Fruit fly (Drosophila melanogaster) whole organism, embryonic: ENCODE measurements around the gene Pnn.
A peak's percentile ranks its signal among the peaks of the same experiment; 100 is the strongest.

ENCODE experiments used
- Adf1 ChIP-seq: fragments of 200-800 bp; sonication (Bioruptor generic); IDR thresholded peaks from 2 replicates; pipeline ENCODE4 v1.3.6; 2022; ENCODE audit warnings: missing biosample characterization, missing genetic modification characterization
- Atf-2 ChIP-seq: fragments of 200-800 bp; sonication (Bioruptor generic); optimal IDR thresholded peaks from 2 replicates; lab custom pipeline; 2016; ENCODE audit warnings: missing biosample characterization, missing genetic modification characterization
- CG1024 ChIP-seq: fragments of 200-800 bp; sonication (Bioruptor generic); IDR thresholded peaks from 2 replicates; pipeline ENCODE4 v1.3.6; 2022; ENCODE audit warnings: missing biosample characterization, missing genetic modification characterization
- CG10462 ChIP-seq: fragments of 200-800 bp; sonication (Bioruptor generic); optimal IDR thresholded peaks from 2 replicates; lab custom pipeline; 2016; ENCODE audit warnings: missing biosample characterization, missing genetic modification characterization
- CG10654 ChIP-seq: fragments of 200-800 bp; sonication (Bioruptor generic); optimal IDR thresholded peaks from 2 replicates; lab custom pipeline; 2016; ENCODE audit warnings: missing biosample characterization, missing genetic modification characterization
- CG12299 ChIP-seq: fragments of 200-800 bp; sonication (Bioruptor generic); optimal IDR thresholded peaks from 2 replicates; lab custom pipeline; 2018; ENCODE audit warnings: missing biosample characterization, mild to moderate bottlenecking, missing genetic modification characterization
- CG12391 ChIP-seq: fragments of 200-800 bp; sonication (Bioruptor generic); optimal IDR thresholded peaks from 3 replicates; lab custom pipeline; 2018; ENCODE audit warnings: missing biosample characterization, mild to moderate bottlenecking, missing genetic modification characterization, moderate library complexity
- CG13894 ChIP-seq: fragments of 200-800 bp; sonication (Bioruptor generic); optimal IDR thresholded peaks from 3 replicates; lab custom pipeline; 2018; ENCODE audit warnings: missing biosample characterization, mild to moderate bottlenecking, missing genetic modification characterization, moderate library complexity
- CG14667 ChIP-seq: fragments of 200-800 bp; sonication (Bioruptor generic); IDR thresholded peaks from 2 replicates; pipeline ENCODE4 v1.3.6; 2022; ENCODE audit warnings: missing biosample characterization, missing genetic modification characterization
- CG14965 ChIP-seq: fragments of 200-800 bp; sonication (Bioruptor generic); optimal IDR thresholded peaks from 2 replicates; lab custom pipeline; 2016; ENCODE audit warnings: missing biosample characterization, missing genetic modification characterization, borderline replicate concordance
- CG1603 ChIP-seq: fragments of 200-800 bp; sonication (Bioruptor generic); optimal IDR thresholded peaks from 2 replicates; lab custom pipeline; 2019; ENCODE audit warnings: missing biosample characterization, mild to moderate bottlenecking, missing genetic modification characterization, moderate library complexity
- CG16779 ChIP-seq: fragments of 200-800 bp; sonication (Bioruptor generic); IDR thresholded peaks from 2 replicates; pipeline ENCODE4 v1.3.6; 2022; ENCODE audit warnings: missing biosample characterization, missing genetic modification characterization
- CG17385 ChIP-seq: fragments of 200-800 bp; sonication (Bioruptor generic); optimal IDR thresholded peaks from 3 replicates; lab custom pipeline; 2018; ENCODE audit warnings: missing biosample characterization, mild to moderate bottlenecking, missing genetic modification characterization
- CG2202 ChIP-seq: fragments of 200-800 bp; sonication (Bioruptor generic); optimal IDR thresholded peaks from 2 replicates; lab custom pipeline; 2018; ENCODE audit warnings: missing biosample characterization, mild to moderate bottlenecking, missing genetic modification characterization
- CG31388 ChIP-seq: fragments of 200-800 bp; sonication (Bioruptor generic); optimal IDR thresholded peaks from 2 replicates; lab custom pipeline; 2016; ENCODE audit warnings: missing biosample characterization, missing genetic modification characterization
- CG33213 ChIP-seq: fragments of 200-800 bp; sonication (Bioruptor generic); optimal IDR thresholded peaks from 3 replicates; lab custom pipeline; 2016; ENCODE audit warnings: missing biosample characterization, missing genetic modification characterization
- CG4360 ChIP-seq: fragments of 200-800 bp; sonication (Bioruptor generic); IDR thresholded peaks from 2 replicates; pipeline ENCODE4 v1.3.6; 2022; ENCODE audit warnings: missing biosample characterization, missing genetic modification characterization
- CG7271 ChIP-seq: fragments of 200-800 bp; sonication (Bioruptor generic); optimal IDR thresholded peaks from 2 replicates; lab custom pipeline; 2018; ENCODE audit warnings: missing biosample characterization, mild to moderate bottlenecking, missing genetic modification characterization, moderate library complexity
- CG8359 ChIP-seq: fragments of 200-800 bp; sonication (Bioruptor generic); optimal IDR thresholded peaks from 2 replicates; lab custom pipeline; 2017; ENCODE audit warnings: missing biosample characterization, mild to moderate bottlenecking, missing genetic modification characterization, borderline replicate concordance
- CG8924 ChIP-seq: fragments of 200-800 bp; optimal IDR thresholded peaks from 3 replicates; lab custom pipeline; 2019; ENCODE audit warnings: missing biosample characterization, mild to moderate bottlenecking, missing genetic modification characterization, moderate library complexity
- CG9727 ChIP-seq: fragments of 200-800 bp; sonication (Bioruptor generic); optimal IDR thresholded peaks from 3 replicates; lab custom pipeline; 2017; ENCODE audit warnings: missing biosample characterization, mild to moderate bottlenecking, missing genetic modification characterization
- CG9817 ChIP-seq: fragments of 200-800 bp; sonication (Bioruptor generic); optimal IDR thresholded peaks from 2 replicates; lab custom pipeline; 2018; ENCODE audit warnings: missing biosample characterization, mild to moderate bottlenecking, missing genetic modification characterization, moderate library complexity
- E2f1 ChIP-seq: fragments of 200-800 bp; sonication (Bioruptor generic); IDR thresholded peaks from 2 replicates; pipeline ENCODE4 v1.3.6; 2022; ENCODE audit warnings: missing biosample characterization, missing genetic modification characterization
- Ets97D ChIP-seq: fragments of 200-800 bp; sonication (Bioruptor generic); optimal IDR thresholded peaks from 3 replicates; lab custom pipeline; 2016; ENCODE audit warnings: missing biosample characterization, missing genetic modification characterization
- H15 ChIP-seq: fragments of 200-800 bp; sonication (Bioruptor generic); IDR thresholded peaks from 3 replicates; pipeline ENCODE4 v1.3.6; 2022; ENCODE audit warnings: missing biosample characterization, missing genetic modification characterization
- HLH4C ChIP-seq: fragments of 200-800 bp; sonication (Bioruptor generic); IDR thresholded peaks from 3 replicates; pipeline ENCODE4 v1.3.6; 2022; ENCODE audit warnings: missing biosample characterization, missing genetic modification characterization; ENCODE audit not compliant: partially characterized antibody
- Mad ChIP-seq: fragments of 200-800 bp; sonication (Bioruptor generic); optimal IDR thresholded peaks from 2 replicates; lab custom pipeline; 2016; ENCODE audit warnings: missing biosample characterization, missing genetic modification characterization
- Optix ChIP-seq: fragments of 200-800 bp; sonication (Bioruptor generic); IDR thresholded peaks from 3 replicates; pipeline ENCODE4 v1.3.6; 2022; ENCODE audit warnings: missing biosample characterization, missing genetic modification characterization
- Ptx1 ChIP-seq: fragments of 200-800 bp; sonication (Bioruptor generic); IDR thresholded peaks from 2 replicates; pipeline ENCODE4 v1.3.6; 2022; ENCODE audit warnings: missing biosample characterization, missing genetic modification characterization
- Sin3A ChIP-seq: fragments of >200 bp; optimal IDR thresholded peaks from 2 replicates; lab custom pipeline; 2018
- Sry-β ChIP-seq: fragments of 200-800 bp; sonication (Bioruptor generic); optimal IDR thresholded peaks from 2 replicates; lab custom pipeline; 2018; ENCODE audit warnings: missing biosample characterization, mild to moderate bottlenecking, missing genetic modification characterization, moderate library complexity
- btn ChIP-seq: fragments of 200-800 bp; sonication (Bioruptor generic); optimal IDR thresholded peaks from 2 replicates; lab custom pipeline; 2016; ENCODE audit warnings: missing biosample characterization, missing genetic modification characterization
- en ChIP-seq: fragments of 200-800 bp; sonication (Bioruptor generic); optimal IDR thresholded peaks from 2 replicates; lab custom pipeline; 2016; ENCODE audit warnings: missing biosample characterization, missing genetic modification characterization
- esg ChIP-seq: fragments of 200-800 bp; sonication (Bioruptor generic); conservative IDR thresholded peaks from 2 replicates; pipeline ENCODE4 v1.3.6; 2022; ENCODE audit warnings: missing biosample characterization, missing genetic modification characterization
- ewg ChIP-seq: fragments of 200-800 bp; sonication (Bioruptor generic); optimal IDR thresholded peaks from 3 replicates; lab custom pipeline; 2017; ENCODE audit warnings: mild to moderate bottlenecking, missing biosample characterization, missing genetic modification reagents, missing genetic modification characterization
- fd102C ChIP-seq: fragments of 200-800 bp; sonication (Bioruptor generic); optimal IDR thresholded peaks from 2 replicates; lab custom pipeline; 2018; ENCODE audit warnings: missing biosample characterization, mild to moderate bottlenecking, missing genetic modification characterization, moderate library complexity
- fru ChIP-seq: fragments of >200 bp; optimal IDR thresholded peaks from 2 replicates; lab custom pipeline; 2017
- fu2 ChIP-seq: fragments of 200-800 bp; sonication (Bioruptor generic); optimal IDR thresholded peaks from 2 replicates; lab custom pipeline; 2016; ENCODE audit warnings: missing biosample characterization, missing genetic modification characterization
- grn ChIP-seq: fragments of 200-800 bp; sonication (Bioruptor generic); optimal IDR thresholded peaks from 3 replicates; lab custom pipeline; 2017; ENCODE audit warnings: missing biosample characterization, missing genetic modification characterization
- gro ChIP-seq: fragments of 200-800 bp; sonication (Bioruptor generic); optimal IDR thresholded peaks from 2 replicates; lab custom pipeline; 2016; ENCODE audit warnings: missing biosample characterization, missing genetic modification characterization
- her ChIP-seq: fragments of 200-800 bp; sonication (Bioruptor generic); optimal IDR thresholded peaks from 2 replicates; lab custom pipeline; 2016; ENCODE audit warnings: missing biosample characterization, missing genetic modification characterization
- kay ChIP-seq: fragments of 200-800 bp; sonication (Bioruptor generic); optimal IDR thresholded peaks from 2 replicates; lab custom pipeline; 2016; ENCODE audit warnings: missing biosample characterization, missing genetic modification characterization
- mam ChIP-seq: fragments of 200-800 bp; sonication (Bioruptor generic); optimal IDR thresholded peaks from 3 replicates; lab custom pipeline; 2016; ENCODE audit warnings: missing biosample characterization, missing genetic modification characterization
- p53 ChIP-seq: fragments of 200-800 bp; sonication (Bioruptor generic); optimal IDR thresholded peaks from 2 replicates; lab custom pipeline; 2016; ENCODE audit warnings: missing biosample characterization, missing genetic modification characterization
- rib ChIP-seq: fragments of 200-800 bp; sonication (Bioruptor generic); IDR thresholded peaks from 2 replicates; pipeline ENCODE4 v1.3.6; 2022; ENCODE audit warnings: missing biosample characterization, missing genetic modification characterization
- sens-2 ChIP-seq: fragments of 200-800 bp; sonication (Bioruptor generic); IDR thresholded peaks from 2 replicates; pipeline ENCODE4 v1.3.6; 2022; ENCODE audit warnings: missing biosample characterization, missing genetic modification characterization
- tin ChIP-seq: fragments of 200-800 bp; sonication (Bioruptor generic); optimal IDR thresholded peaks from 3 replicates; lab custom pipeline; 2016; ENCODE audit warnings: missing biosample characterization, missing genetic modification characterization
- tx ChIP-seq: fragments of 200-800 bp; sonication (Bioruptor generic); optimal IDR thresholded peaks from 2 replicates; lab custom pipeline; 2016; ENCODE audit warnings: missing biosample characterization, missing genetic modification characterization
- vfl ChIP-seq: fragments of 200-800 bp; sonication (Bioruptor generic); optimal IDR thresholded peaks from 2 replicates; lab custom pipeline; 2016; ENCODE audit warnings: missing biosample characterization, missing genetic modification characterization
- wor ChIP-seq: fragments of 200-800 bp; sonication (Bioruptor generic); IDR thresholded peaks from 2 replicates; pipeline ENCODE4 v1.3.6; 2022; ENCODE audit warnings: missing biosample characterization, missing genetic modification characterization
- zf30C ChIP-seq: fragments of 200-800 bp; sonication (Bioruptor generic); optimal IDR thresholded peaks from 3 replicates; lab custom pipeline; 2018; ENCODE audit warnings: missing biosample characterization, mild to moderate bottlenecking, missing genetic modification characterization
- zfh1 ChIP-seq: fragments of 200-800 bp; sonication (Bioruptor generic); IDR thresholded peaks from 3 replicates; pipeline ENCODE4 v1.3.6; 2022; ENCODE audit warnings: missing biosample characterization, missing genetic modification characterization

Pnn gene

dm6 chr3R:9777941-9778360, 37.3 kb downstream of the Pnn start, which contains the start of gene RpS29 (continued):
- no peak for TF ChIP-seq wor (GFP tag; lab: Robert Waterston, UW)
- TF ChIP-seq Ets97D (GFP tag; lab: Kevin White, UChicago) = peak; percentile 98
- TF ChIP-seq E2f1 (GFP tag; lab: Robert Waterston, UW) = peak; percentile 60
- peak; percentile 52; the same call in 1 of the 2 replicates for TF ChIP-seq rib
- peak; percentile 58 for TF ChIP-seq CG8924 (tag; lab: Kevin White, UChicago)
- TF ChIP-seq tx (GFP tag; lab: Kevin White, UChicago) = peak; percentile 80
- TF ChIP-seq Mad = peak; percentile 85
- peak; percentile 21 for TF ChIP-seq CG14965 (GFP tag; lab: Kevin White, UChicago)
- TF ChIP-seq Optix = peak; percentile 46; the same call in 1 of the 3 replicates
- TF ChIP-seq Sry-β (GFP tag; lab: Kevin White, UChicago) = peak; percentile 53
- peak; percentile 61 for TF ChIP-seq grn (GFP tag; lab: Kevin White, UChicago)
- TF ChIP-seq Adf1 = peak; percentile 74
- no peak for TF ChIP-seq fd102C (GFP tag; lab: Kevin White, UChicago)
- peak; percentile 83 for TF ChIP-seq p53 (GFP tag; lab: Kevin White, UChicago)
- TF ChIP-seq her (GFP tag; lab: Kevin White, UChicago) = peak; percentile 89
- peak; percentile 97 for TF ChIP-seq CG1603 (tag; lab: Kevin White, UChicago)
- TF ChIP-seq HLH4C (GFP tag; lab: Robert Waterston, UW) = peak; percentile 82
- TF ChIP-seq Atf-2 (GFP tag; lab: Kevin White, UChicago) = peak; percentile 30
- peak; percentile 68; the same call in 1 of the 3 replicates for TF ChIP-seq H15
- TF ChIP-seq CG12391 (tag; lab: Kevin White, UChicago) = peak; percentile 84
- peak; percentile 32 for TF ChIP-seq kay (GFP tag; lab: Kevin White, UChicago)
- TF ChIP-seq fru = no peak
- TF ChIP-seq CG2202 (tag; lab: Kevin White, UChicago) = peak; percentile 47
- TF ChIP-seq vfl (GFP tag; lab: Kevin White, UChicago) = peak; percentile 79
- peak; percentile 92 for TF ChIP-seq gro (GFP tag; lab: Kevin White, UChicago)
- TF ChIP-seq CG1024 (GFP tag; lab: Robert Waterston, UW) = peak; percentile 64
- peak; percentile 74 for TF ChIP-seq tin
- peak; percentile 31; the same call in 1 of the 2 replicates for TF ChIP-seq esg (GFP tag; lab: Robert Waterston, UW)
- TF ChIP-seq CG10654 (GFP tag; lab: Kevin White, UChicago) = peak; percentile 82
- peak; percentile 57 for TF ChIP-seq ewg (GFP tag; lab: Kevin White, UChicago)
- peak; percentile 91 for TF ChIP-seq CG13894 (tag; lab: Kevin White, UChicago)
- TF ChIP-seq mam (GFP tag; lab: Kevin White, UChicago) = peak; percentile 92
- no peak for TF ChIP-seq CG4360 (GFP tag; lab: Robert Waterston, UW)
- TF ChIP-seq zfh1 (GFP tag; lab: Robert Waterston, UW) = peak; percentile 84
- TF ChIP-seq Ptx1 (GFP tag; lab: Robert Waterston, UW) = peak; percentile 79
- peak; percentile 83 for TF ChIP-seq CG9817 (tag; lab: Kevin White, UChicago)
- peak; percentile 94 for TF ChIP-seq CG33213 (GFP tag; lab: Kevin White, UChicago)
- no peak for TF ChIP-seq btn
- peak; percentile 54; the same call in 1 of the 2 replicates for TF ChIP-seq CG14667 (GFP tag; lab: Robert Waterston, UW)
- peak; percentile 57 for TF ChIP-seq zf30C (GFP tag; lab: Kevin White, UChicago)
- TF ChIP-seq CG7271 = peak; percentile 60
- peak; percentile 67 for TF ChIP-seq CG16779 (GFP tag; lab: Robert Waterston, UW)
- TF ChIP-seq sens-2 = no peak; the same call in 1 of the 2 replicates
- peak; percentile 70 for TF ChIP-seq CG9727
- peak; percentile 59 for TF ChIP-seq en (GFP tag; lab: Kevin White, UChicago)
- no peak for TF ChIP-seq CG10462 (GFP tag; lab: Kevin White, UChicago)
- peak; percentile 66 for TF ChIP-seq CG12299 (tag; lab: Kevin White, UChicago)
- TF ChIP-seq CG31388 (GFP tag; lab: Kevin White, UChicago) = no peak
- TF ChIP-seq Sin3A (lab: Kevin White, UChicago) = peak; percentile 87
- peak; percentile 54 for TF ChIP-seq CG17385 (GFP tag; lab: Kevin White, UChicago)
- peak; percentile 84 for TF ChIP-seq fu2 (GFP tag; lab: Kevin White, UChicago)
- TF ChIP-seq CG8359 = no peak
